Fruit fly (Drosophila melanogaster) whole organism, wandering third instar larva: ENCODE measurements around the gene CG2321.

ENCODE experiments used
- N ChIP-seq: fragments of >200 bp; optimal IDR thresholded peaks from 2 replicates; lab custom pipeline; 2018; ENCODE audit warnings: missing biosample characterization, missing external identifiers, missing genetic modification characterization
- Vsx2 ChIP-seq: fragments of 200-300, 225-300 bp; sonication (Bioruptor generic); optimal IDR thresholded peaks from 2 replicates; lab custom pipeline; 2018; ENCODE audit warnings: missing biosample characterization, missing genetic modification characterization; ENCODE audit not compliant: partially characterized antibody
- woc ChIP-seq: sonication (Bioruptor generic); optimal IDR thresholded peaks from 2 replicates; lab custom pipeline; 2016; ENCODE audit warnings: missing biosample characterization, mild to moderate bottlenecking, missing genetic modification characterization

CG2321 gene

dm6 chr3R:29457215-29457614 is 31.9 kb downstream of the CG2321 start:
- TF ChIP-seq N (GFP tag; lab: Kevin White, UChicago) (no peak), Vsx2 (GFP tag; lab: Kevin White, UChicago) (peak; percentile 21)

- no peak for TF ChIP-seq woc (GFP tag; lab: Kevin White, UChicago)
- TF ChIP-seq, all 38 proteins: peak for 0
Observed at dm6 chr3R:29450333-29450732, 38.7 kb downstream of the CG2321 start.
